Fruit fly (Drosophila melanogaster) whole organism, embryonic: ENCODE results near the gene ast.
A peak's percentile ranks its signal among the peaks of the same experiment; 100 is the strongest.

ENCODE experiments used
- Bdp1 ChIP-seq: fragments of 200-800 bp; sonication (Bioruptor generic); optimal IDR thresholded peaks from 3 replicates; lab custom pipeline; 2016; ENCODE audit warnings: missing biosample characterization, missing genetic modification characterization
- CG10147 ChIP-seq: fragments of 200-800 bp; sonication (Bioruptor generic); optimal IDR thresholded peaks from 2 replicates; lab custom pipeline; 2019; ENCODE audit warnings: missing biosample characterization, mild to moderate bottlenecking, missing genetic modification characterization, moderate library complexity
- CG10274 ChIP-seq: fragments of 200-800 bp; sonication (Bioruptor generic); optimal IDR thresholded peaks from 3 replicates; lab custom pipeline; 2017; ENCODE audit warnings: missing biosample characterization, mild to moderate bottlenecking, missing genetic modification characterization
- CG10462 ChIP-seq: fragments of 200-800 bp; sonication (Bioruptor generic); optimal IDR thresholded peaks from 2 replicates; lab custom pipeline; 2016; ENCODE audit warnings: missing biosample characterization, missing genetic modification characterization
- CG12769 ChIP-seq: fragments of 200-800 bp; sonication (Bioruptor generic); optimal IDR thresholded peaks from 2 replicates; lab custom pipeline; 2019; ENCODE audit warnings: missing biosample characterization, mild to moderate bottlenecking, missing genetic modification characterization, moderate library complexity
- CG13624 ChIP-seq: fragments of 200-800 bp; sonication (Bioruptor generic); optimal IDR thresholded peaks from 2 replicates; lab custom pipeline; 2016; ENCODE audit warnings: missing biosample characterization, missing genetic modification characterization
- CG15269 ChIP-seq: fragments of 200-800 bp; sonication (Bioruptor generic); optimal IDR thresholded peaks from 2 replicates; lab custom pipeline; 2018; ENCODE audit warnings: missing biosample characterization, mild to moderate bottlenecking, missing genetic modification characterization, moderate library complexity
- CG1647 ChIP-seq: fragments of 200-800 bp; sonication (Bioruptor generic); optimal IDR thresholded peaks from 3 replicates; lab custom pipeline; 2016; ENCODE audit warnings: missing biosample characterization, missing genetic modification characterization
- CG17385 ChIP-seq: fragments of 200-800 bp; sonication (Bioruptor generic); optimal IDR thresholded peaks from 3 replicates; lab custom pipeline; 2018; ENCODE audit warnings: missing biosample characterization, mild to moderate bottlenecking, missing genetic modification characterization
- CG18619 ChIP-seq: fragments of 200-800 bp; sonication (Bioruptor generic); optimal IDR thresholded peaks from 3 replicates; lab custom pipeline; 2017; ENCODE audit warnings: missing biosample characterization, mild to moderate bottlenecking, missing genetic modification characterization
- CG30403 ChIP-seq: fragments of 200-800 bp; sonication (Bioruptor generic); optimal IDR thresholded peaks from 3 replicates; lab custom pipeline; 2016; ENCODE audit warnings: missing biosample characterization, missing genetic modification characterization
- CG30431 ChIP-seq: fragments of 200-800 bp; sonication (Bioruptor generic); optimal IDR thresholded peaks from 2 replicates; lab custom pipeline; 2017; ENCODE audit warnings: missing biosample characterization, missing genetic modification characterization
- CG3407 ChIP-seq: fragments of 200-800 bp; sonication (Bioruptor generic); optimal IDR thresholded peaks from 2 replicates; lab custom pipeline; 2018; ENCODE audit warnings: missing biosample characterization, mild to moderate bottlenecking, missing genetic modification characterization
- CG42726 ChIP-seq: fragments of 200-800 bp; sonication (Bioruptor generic); IDR thresholded peaks from 2 replicates; pipeline ENCODE4 v1.3.6; 2022; ENCODE audit warnings: missing biosample characterization, missing genetic modification characterization; ENCODE audit not compliant: partially characterized antibody
- CG4707 ChIP-seq: fragments of 200-800 bp; sonication (Bioruptor generic); optimal IDR thresholded peaks from 2 replicates; lab custom pipeline; 2018; ENCODE audit warnings: missing biosample characterization, mild to moderate bottlenecking, missing genetic modification characterization, moderate library complexity
- CG4730 ChIP-seq: fragments of 200-800 bp; sonication (Bioruptor generic); IDR thresholded peaks from 2 replicates; pipeline ENCODE4 v1.3.6; 2022; ENCODE audit warnings: missing biosample characterization, missing genetic modification characterization
- CG6272 ChIP-seq: fragments of 200-800 bp; sonication (Bioruptor generic); IDR thresholded peaks from 2 replicates; pipeline ENCODE4 v1.3.6; 2022; ENCODE audit warnings: missing biosample characterization, missing genetic modification characterization
- CHES-1-like ChIP-seq: fragments of 200-800 bp; sonication (Bioruptor generic); optimal IDR thresholded peaks from 2 replicates; lab custom pipeline; 2016; ENCODE audit warnings: missing biosample characterization, missing genetic modification characterization
- CTCF ChIP-seq: fragments of 200-800 bp; sonication (Bioruptor generic); optimal IDR thresholded peaks from 2 replicates; lab custom pipeline; 2017; ENCODE audit warnings: missing biosample characterization, mild to moderate bottlenecking, missing genetic modification characterization, moderate library complexity
- Camta ChIP-seq: fragments of 200-800 bp; sonication (Bioruptor generic); optimal IDR thresholded peaks from 2 replicates; lab custom pipeline; 2016; ENCODE audit warnings: missing biosample characterization, missing genetic modification characterization
- Dll ChIP-seq: fragments of 200-800 bp; sonication (Bioruptor generic); IDR thresholded peaks from 4 replicates; pipeline ENCODE4 v1.3.6; 2022; ENCODE audit warnings: missing biosample characterization, missing genetic modification characterization; ENCODE audit not compliant: partially characterized antibody
- H15 ChIP-seq: fragments of 200-800 bp; sonication (Bioruptor generic); IDR thresholded peaks from 3 replicates; pipeline ENCODE4 v1.3.6; 2022; ENCODE audit warnings: missing biosample characterization, missing genetic modification characterization
- HmgD ChIP-seq: fragments of 200-800 bp; sonication (Bioruptor generic); optimal IDR thresholded peaks from 3 replicates; lab custom pipeline; 2016; ENCODE audit warnings: missing biosample characterization, missing genetic modification characterization
- Lhr ChIP-seq: fragments of 200-800 bp; sonication (Bioruptor generic); optimal IDR thresholded peaks from 3 replicates; lab custom pipeline; 2017; ENCODE audit warnings: mild to moderate bottlenecking, missing biosample characterization, missing genetic modification reagents, missing genetic modification characterization
- Lim3 ChIP-seq: fragments of 200-800 bp; sonication (Bioruptor generic); IDR thresholded peaks from 2 replicates; pipeline ENCODE4 v1.3.6; 2022; ENCODE audit warnings: missing biosample characterization, missing genetic modification characterization
- Med ChIP-seq: fragments of 200-800 bp; sonication (Bioruptor generic); peaks from one replicate; lab custom pipeline; 2016; ENCODE audit warnings: missing biosample characterization, missing genetic modification characterization, mild to moderate bottlenecking, inconsistent platforms, moderate library complexity
- Nf-YC ChIP-seq: fragments of 200-800 bp; optimal IDR thresholded peaks from 3 replicates; lab custom pipeline; 2019; ENCODE audit warnings: missing biosample characterization, mild to moderate bottlenecking, missing genetic modification characterization, moderate library complexity
- NfI ChIP-seq: fragments of 200-800 bp; sonication (Bioruptor generic); optimal IDR thresholded peaks from 3 replicates; lab custom pipeline; 2018; ENCODE audit warnings: missing biosample characterization, mild to moderate bottlenecking, missing genetic modification characterization, moderate library complexity
- Oaz ChIP-seq: fragments of 200-800 bp; sonication (Bioruptor generic); IDR thresholded peaks from 2 replicates; pipeline ENCODE4 v1.3.6; 2022; ENCODE audit warnings: missing biosample characterization, missing genetic modification characterization
- PHDP ChIP-seq: fragments of 200-800 bp; sonication (Bioruptor generic); optimal IDR thresholded peaks from 3 replicates; lab custom pipeline; 2018; ENCODE audit warnings: missing biosample characterization, mild to moderate bottlenecking, missing genetic modification characterization, moderate library complexity
- TFAM ChIP-seq: fragments of 200-800 bp; sonication (Bioruptor generic); optimal IDR thresholded peaks from 2 replicates; lab custom pipeline; 2017; ENCODE audit warnings: missing biosample characterization, missing genetic modification characterization, inconsistent platforms
- ato ChIP-seq: fragments of 200-800 bp; sonication (Bioruptor generic); IDR thresholded peaks from 2 replicates; pipeline ENCODE4 v1.3.6; 2022; ENCODE audit warnings: missing biosample characterization, missing genetic modification characterization; ENCODE audit not compliant: partially characterized antibody
- bigmax ChIP-seq: fragments of 200-800 bp; sonication (Bioruptor generic); optimal IDR thresholded peaks from 2 replicates; lab custom pipeline; 2018; ENCODE audit warnings: missing biosample characterization, mild to moderate bottlenecking, missing genetic modification characterization
- cas ChIP-seq: fragments of 200-800 bp; sonication (Bioruptor generic); IDR thresholded peaks from 2 replicates; pipeline ENCODE4 v1.3.6; 2022; ENCODE audit warnings: missing biosample characterization, missing genetic modification characterization
- cwo ChIP-seq: fragments of 200-800 bp; sonication (Bioruptor generic); optimal IDR thresholded peaks from 3 replicates; lab custom pipeline; 2017; ENCODE audit warnings: missing biosample characterization, missing genetic modification characterization, mild to moderate bottlenecking, moderate library complexity, missing genetic modification reagents
- da ChIP-seq: fragments of 200-800 bp; sonication (Bioruptor generic); optimal IDR thresholded peaks from 2 replicates; lab custom pipeline; 2016; ENCODE audit warnings: missing biosample characterization, missing genetic modification characterization
- disco-r ChIP-seq: fragments of 200-800 bp; sonication (Bioruptor generic); optimal IDR thresholded peaks from 2 replicates; lab custom pipeline; 2016; ENCODE audit warnings: missing biosample characterization, missing genetic modification characterization
- eyg ChIP-seq: fragments of 200-800 bp; sonication (Bioruptor generic); optimal IDR thresholded peaks from 3 replicates; lab custom pipeline; 2016; ENCODE audit warnings: missing biosample characterization, missing genetic modification characterization
- her ChIP-seq: fragments of 200-800 bp; sonication (Bioruptor generic); optimal IDR thresholded peaks from 2 replicates; lab custom pipeline; 2016; ENCODE audit warnings: missing biosample characterization, missing genetic modification characterization
- hth ChIP-seq: fragments of >200 bp; optimal IDR thresholded peaks from 2 replicates; lab custom pipeline; 2017; ENCODE audit warnings: inconsistent platforms
- kah ChIP-seq: fragments of 200-800 bp; sonication (Bioruptor generic); optimal IDR thresholded peaks from 2 replicates; lab custom pipeline; 2018; ENCODE audit warnings: missing biosample characterization, mild to moderate bottlenecking, missing genetic modification characterization
- ken ChIP-seq: fragments of 200-800 bp; sonication (Bioruptor generic); IDR thresholded peaks from 3 replicates; pipeline ENCODE4 v1.3.6; 2022; ENCODE audit warnings: missing biosample characterization, missing genetic modification characterization
- lbe ChIP-seq: fragments of 200-800 bp; sonication (Bioruptor generic); optimal IDR thresholded peaks from 2 replicates; lab custom pipeline; 2016; ENCODE audit warnings: missing biosample characterization, mild to moderate bottlenecking, missing genetic modification characterization
- lilli ChIP-seq: fragments of 200-800 bp; sonication (Bioruptor generic); optimal IDR thresholded peaks from 3 replicates; lab custom pipeline; 2016; ENCODE audit warnings: missing biosample characterization, missing genetic modification characterization
- maf-S ChIP-seq: fragments of 200-800 bp; sonication (Bioruptor generic); optimal IDR thresholded peaks from 2 replicates; lab custom pipeline; 2016; ENCODE audit warnings: missing biosample characterization, missing genetic modification characterization
- pita ChIP-seq: fragments of 200-800 bp; sonication (Bioruptor generic); optimal IDR thresholded peaks from 2 replicates; lab custom pipeline; 2017; ENCODE audit warnings: missing biosample characterization, mild to moderate bottlenecking, missing genetic modification characterization
- prd ChIP-seq, 3 experiments: fragments of >200 bp in 2 of 3; fragments of 200-800 bp in 1 of 3; sonication (Bioruptor generic) in 1 of 3; optimal IDR thresholded peaks in 2 of 3; IDR thresholded peaks in 1 of 3; 2 replicates in 2 of 3; 3 replicates in 1 of 3; pipeline versions ENCODE4 v1.3.6 to Lab custom; 2017 to 2022; ENCODE audit warnings: missing biosample characterization in 1 of 3, missing genetic modification characterization in 1 of 3
- so ChIP-seq: fragments of 200-800 bp; sonication (Bioruptor generic); IDR thresholded peaks from 3 replicates; pipeline ENCODE4 v1.3.6; 2022; ENCODE audit warnings: missing biosample characterization, missing genetic modification characterization
- trem ChIP-seq: fragments of 200-800 bp; optimal IDR thresholded peaks from 3 replicates; lab custom pipeline; 2019; ENCODE audit warnings: missing biosample characterization, mild to moderate bottlenecking, missing genetic modification characterization, moderate library complexity
- vnd ChIP-seq: fragments of 200-800 bp; sonication (Bioruptor generic); IDR thresholded peaks from 3 replicates; pipeline ENCODE4 v1.3.6; 2022; ENCODE audit warnings: missing biosample characterization, missing genetic modification characterization; ENCODE audit not compliant: partially characterized antibody

The ast gene

dm6 chr2L:1074180-1074864 is 3.4 kb upstream of the ast start (continued):
- TF ChIP-seq disco-r (peak; percentile 47), prd (optimal IDR thresholded peaks at IDR 0.05; lab: Kevin White, UChicago) (no peak), prd (GFP tag; IDR thresholded peaks at IDR 0.05; lab: Robert Waterston, UW) (peak; percentile 85), CG10462 (peak; percentile 78), Bdp1 (GFP tag; lab: Kevin White, UChicago) (peak; percentile 27), Lim3 (no peak), cas (GFP tag; lab: Robert Waterston, UW) (no peak), Lhr (GFP tag; lab: Kevin White, UChicago) (peak; percentile 57), CG12769 (tag; lab: Kevin White, UChicago) (peak; percentile 82), CG10274 (GFP tag; lab: Kevin White, UChicago) (peak; percentile 31), trem (tag; lab: Kevin White, UChicago) (peak; percentile 82), NfI (GFP tag; lab: Kevin White, UChicago) (peak; percentile 68), CG18619 (GFP tag; lab: Kevin White, UChicago) (peak; percentile 63), Camta (GFP tag; lab: Kevin White, UChicago) (peak; percentile 76), pita (GFP tag; lab: Kevin White, UChicago) (no peak), CG10147 (GFP tag; lab: Kevin White, UChicago) (peak; percentile 51), Oaz (GFP tag; lab: Robert Waterston, UW) (no peak), CG30403 (GFP tag; lab: Kevin White, UChicago) (peak; percentile 82), CG17385 (peak; percentile 76), eyg (GFP tag; lab: Kevin White, UChicago) (peak; percentile 4), CG13624 (GFP tag; lab: Kevin White, UChicago) (peak; percentile 40), CG42726 (GFP tag; lab: Robert Waterston, UW) (no peak), da (GFP tag; lab: Kevin White, UChicago) (no peak), lbe (GFP tag; lab: Kevin White, UChicago) (no peak), CG3407 (peak; percentile 83), her (GFP tag; lab: Kevin White, UChicago) (peak; percentile 66), kah (GFP tag; lab: Kevin White, UChicago) (peak; percentile 52), Dll (no peak), lilli (peak; percentile 60), CHES-1-like (GFP tag; lab: Kevin White, UChicago) (peak; percentile 58), maf-S (no peak), CG30431 (GFP tag; lab: Kevin White, UChicago) (peak; percentile 51), TFAM (GFP tag; lab: Kevin White, UChicago) (no peak), CG4707 (GFP tag; lab: Kevin White, UChicago) (peak; percentile 69), cwo (GFP tag; lab: Kevin White, UChicago) (peak; percentile 59), HmgD (GFP tag; lab: Kevin White, UChicago) (no peak), CG4730 (GFP tag; lab: Robert Waterston, UW) (peak; percentile 63), ato (GFP tag; lab: Robert Waterston, UW) (no peak), ken (GFP tag; lab: Robert Waterston, UW) (peak; percentile 77; the same call in 2 of the 3 replicates), Med (GFP tag; lab: Kevin White, UChicago) (peak; percentile 89), bigmax (no peak), H15 (GFP tag; lab: Robert Waterston, UW) (peak; percentile 80), CG6272 (GFP tag; lab: Robert Waterston, UW) (no peak), PHDP (tag; lab: Kevin White, UChicago) (peak; percentile 89), hth (no peak), CG1647 (no peak), Nf-YC (tag; lab: Kevin White, UChicago) (peak; percentile 25), CTCF (peak; percentile 17), CG15269 (tag; lab: Kevin White, UChicago) (peak; percentile 79), so (GFP tag; lab: Robert Waterston, UW) (peak; percentile 85), vnd (no peak)
